Worm (Caenorhabditis elegans): ENCODE measurements around the gene dsb-3.

dsb-3 gene

DNA sequence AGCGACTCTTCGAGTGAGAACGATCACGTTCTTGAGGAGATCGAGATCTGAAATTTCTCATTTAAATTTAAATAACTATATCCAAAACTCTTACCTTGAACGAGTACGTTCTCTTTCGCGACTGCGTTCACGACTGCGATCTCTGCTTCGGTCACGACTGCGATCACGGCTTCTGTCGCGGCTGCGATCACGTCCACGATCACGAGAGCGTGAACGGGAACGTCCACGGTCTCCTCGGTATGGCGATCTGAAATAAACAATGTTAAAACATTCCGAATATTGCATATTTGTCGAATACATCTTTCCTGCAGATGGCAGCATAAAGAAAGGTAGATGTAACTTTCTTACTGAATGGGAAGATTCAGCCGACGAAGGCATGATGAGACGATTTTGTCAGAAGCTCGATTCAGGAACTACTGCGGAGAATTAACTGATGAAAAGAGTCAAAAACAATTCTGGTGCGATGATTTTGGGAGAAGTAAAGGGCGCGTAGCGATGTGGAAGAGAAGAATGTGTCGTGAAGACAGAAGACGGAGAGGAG lies 30.8 kb upstream of the dsb-3 start:
- TF ChIP-seq ceh-9 (tag; optimal IDR thresholded peaks at IDR 0.05): no peak
- peak; percentile 10 for TF ChIP-seq hlh-6 (tag; optimal IDR thresholded peaks at IDR 0.05)

DNA sequence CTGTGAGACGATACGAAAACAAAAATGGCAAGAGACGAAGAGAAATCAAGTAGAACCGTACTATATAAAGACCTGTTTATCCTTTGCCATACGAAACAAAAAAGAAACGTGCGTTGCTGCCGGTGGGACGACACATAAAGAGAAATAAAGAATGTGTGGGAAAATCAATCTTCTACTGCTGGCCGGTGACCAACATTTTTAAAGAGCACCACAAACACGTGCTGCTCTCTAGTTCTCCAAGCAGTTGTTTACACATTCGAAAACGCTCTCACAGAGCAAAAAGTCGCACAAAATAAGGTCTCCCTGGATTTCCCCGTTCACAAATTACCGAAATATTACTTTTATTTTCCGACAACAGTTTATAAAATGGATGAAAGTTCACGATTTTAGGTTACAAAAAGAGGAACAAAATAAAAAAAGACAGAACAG lies 30.1 kb upstream of the dsb-3 start, which contains the start of gene imp-3:
Gene imp-3 (minus strand): TSS at position 93 of the 429 bp plus-strand sequence.
- no peak for TF ChIP-seq hlh-13 (GFP tag; optimal IDR thresholded peaks at IDR 0.05)
- TF ChIP-seq ceh-34 (tag; optimal IDR thresholded peaks at IDR 0.05): peak; percentile 1
- TF ChIP-seq hlh-30 (tag; optimal IDR thresholded peaks at IDR 0.05; ENCODE audit: insufficient read depth): peak; percentile 12
- TF ChIP-seq ceh-9 (tag; optimal IDR thresholded peaks at IDR 0.05): no peak
- no peak for TF ChIP-seq F13H6.1 (tag; optimal IDR thresholded peaks at IDR 0.05)
- no peak for TF ChIP-seq che-1 (tag; optimal IDR thresholded peaks at IDR 0.05)
- TF ChIP-seq K09A11.1 (tag; optimal IDR thresholded peaks at IDR 0.05; ENCODE audit: insufficient read depth): no peak
- no peak for TF ChIP-seq ceh-14 (tag; optimal IDR thresholded peaks at IDR 0.05)
- TF ChIP-seq sox-4 (tag; optimal IDR thresholded peaks at IDR 0.05): no peak
- peak; percentile 5 for TF ChIP-seq lin-11 (tag; optimal IDR thresholded peaks at IDR 0.05)
- TF ChIP-seq pqm-1 (tag; optimal IDR thresholded peaks at IDR 0.05): no peak
- TF ChIP-seq dve-1 (tag; optimal IDR thresholded peaks at IDR 0.05): no peak
- TF ChIP-seq ceh-48 (tag; optimal IDR thresholded peaks at IDR 0.05): peak; percentile 22
- TF ChIP-seq elt-4 (tag; optimal IDR thresholded peaks at IDR 0.05): no peak
- TF ChIP-seq hlh-15 (tag; optimal IDR thresholded peaks at IDR 0.05): no peak
- TF ChIP-seq fax-1 (tag; optimal IDR thresholded peaks at IDR 0.05): no peak
- TF ChIP-seq Y22D7AL.16 (tag; optimal IDR thresholded peaks at IDR 0.05): no peak
- TF ChIP-seq mec-3 (tag; optimal IDR thresholded peaks at IDR 0.05; ENCODE audit: borderline replicate concordance): no peak
- TF ChIP-seq ama-1 (optimal IDR thresholded peaks at IDR 0.05): peak; percentile 54
- TF ChIP-seq ceh-18 (tag; optimal IDR thresholded peaks at IDR 0.05): no peak
- TF ChIP-seq gmeb-2 (tag; optimal IDR thresholded peaks at IDR 0.05): no peak

DNA sequence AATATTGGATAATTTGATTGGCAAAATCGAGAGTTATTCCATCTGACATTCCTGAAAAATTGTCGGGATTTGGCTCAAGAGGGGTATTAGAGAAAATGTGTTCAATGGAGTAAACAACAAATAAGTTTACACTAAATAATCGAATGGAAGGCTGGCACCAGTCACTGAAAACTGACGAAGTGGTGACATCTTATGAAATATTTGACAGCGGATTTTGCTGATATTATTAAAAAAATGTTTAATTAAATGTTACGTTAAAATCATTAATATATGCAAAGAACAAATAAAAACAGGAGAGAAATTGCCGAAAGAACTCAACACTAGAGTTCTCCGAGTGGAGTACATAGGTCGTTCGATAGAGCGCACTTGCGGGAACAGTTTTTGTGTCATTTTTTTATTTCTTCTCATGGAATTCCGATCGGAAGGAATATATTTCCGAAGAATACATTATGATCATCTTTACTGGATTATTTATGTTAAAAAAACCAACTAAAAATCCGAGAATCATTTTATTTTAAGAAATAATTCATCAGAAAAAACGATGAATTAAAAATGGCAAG lies 26.2 kb upstream of the dsb-3 start, which contains the start of gene tag-322:
Gene tag-322 (minus strand): TSS at position 51 of the 560 bp plus-strand sequence.
- TF ChIP-seq ceh-19 (GFP tag; optimal IDR thresholded peaks at IDR 0.05) (no peak), unc-55 (GFP tag; optimal IDR thresholded peaks at IDR 0.05) (peak; percentile 1), nfya-1 (tag; optimal IDR thresholded peaks at IDR 0.05) (peak; percentile 31), tbx-2 (tag; optimal IDR thresholded peaks at IDR 0.05) (no peak)

DNA sequence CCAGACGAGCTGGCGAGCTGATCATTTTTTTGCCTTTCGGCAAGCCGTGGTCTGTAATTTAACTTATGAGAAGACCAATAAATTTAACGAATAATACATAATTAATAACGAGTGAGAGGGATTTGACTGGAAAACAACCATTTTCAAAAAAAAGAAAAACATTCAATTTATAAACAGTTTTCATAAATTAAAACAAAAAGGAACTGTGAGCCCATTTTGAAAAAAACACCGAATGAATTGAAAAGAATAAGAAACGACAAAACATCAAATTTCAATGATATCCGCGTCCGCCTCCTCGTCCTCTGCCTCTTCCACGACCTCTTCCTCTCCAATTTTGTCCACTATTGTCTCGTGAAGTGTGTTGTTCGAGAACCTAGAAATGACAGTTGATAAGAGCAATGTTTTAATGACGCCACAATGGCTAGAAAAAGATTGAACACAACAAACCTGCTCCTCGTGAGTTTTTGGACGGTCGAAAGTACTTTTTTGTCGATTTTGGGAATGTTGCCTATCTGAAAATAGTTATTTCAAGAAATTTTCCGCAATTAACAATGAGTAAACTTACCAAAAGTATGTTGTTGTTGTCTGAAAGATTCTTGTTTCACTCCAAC lies 24.5 kb upstream of the dsb-3 start, which contains the start of gene tag-321:
Gene tag-321 (minus strand): TSS at position 51 of the 611 bp plus-strand sequence.
- TF ChIP-seq C08G9.2 (tag; optimal IDR thresholded peaks at IDR 0.05): no peak

DNA sequence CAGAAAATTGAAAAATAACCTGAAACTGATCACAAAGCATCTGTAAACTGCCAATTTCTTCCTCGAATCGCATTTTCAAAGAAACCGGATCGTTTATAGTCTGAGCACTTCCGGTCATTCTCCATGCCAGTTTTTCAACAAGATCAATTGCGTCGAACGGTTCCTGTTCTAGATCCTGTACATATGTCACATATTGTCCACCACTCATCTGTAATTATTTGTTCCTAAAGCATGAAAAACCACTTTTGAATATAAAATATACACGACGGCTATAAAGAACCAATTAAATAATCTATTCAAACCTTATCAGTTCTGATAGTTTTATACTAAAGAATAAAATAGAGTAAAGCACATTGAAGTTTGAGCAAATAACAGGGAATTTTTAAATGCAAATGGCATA lies 22.9 kb upstream of the dsb-3 start, which contains the start of gene sec-10:
Gene sec-10 (minus strand): TSS at position 208 of the 400 bp plus-strand sequence.
- TF ChIP-seq ceh-14 (tag; optimal IDR thresholded peaks at IDR 0.05) (no peak), ceh-34 (tag; optimal IDR thresholded peaks at IDR 0.05) (no peak), sox-2 (GFP tag; IDR thresholded peaks at IDR 0.05) (no peak), unc-55 (GFP tag; optimal IDR thresholded peaks at IDR 0.05) (no peak), nhr-232 (tag; optimal IDR thresholded peaks at IDR 0.05) (no peak), ceh-31 (tag; optimal IDR thresholded peaks at IDR 0.05) (no peak), sox-4 (tag; optimal IDR thresholded peaks at IDR 0.05) (no peak), T23F11.4 (GFP tag; optimal IDR thresholded peaks at IDR 0.05) (no peak), ceh-19 (GFP tag; optimal IDR thresholded peaks at IDR 0.05) (no peak), ceh-18 (tag; optimal IDR thresholded peaks at IDR 0.05) (no peak), ceh-22 (tag; optimal IDR thresholded peaks at IDR 0.05) (no peak), elt-4 (tag; optimal IDR thresholded peaks at IDR 0.05) (no peak), pha-2 (tag; optimal IDR thresholded peaks at IDR 0.05) (no peak), zip-5 (tag; optimal IDR thresholded peaks at IDR 0.05) (no peak), ama-1 (optimal IDR thresholded peaks at IDR 0.05) (no peak), pat-9 (tag; optimal IDR thresholded peaks at IDR 0.05) (no peak), fkh-6 (tag; optimal IDR thresholded peaks at IDR 0.05) (no peak), ahr-1 (tag; optimal IDR thresholded peaks at IDR 0.05) (no peak), tbx-7 (tag; optimal IDR thresholded peaks at IDR 0.05) (no peak)
